Worm (Caenorhabditis elegans) whole organism, mixed stage, embryonic: Measurements from ENCODE around the gene lin-5.

ENCODE experiments used
- lin-32 ChIP-seq: fragments of 200-800 bp; sonication (Bioruptor generic); optimal IDR thresholded peaks from 2 replicates; lab custom pipeline; 2018; ENCODE audit warnings: mild to moderate bottlenecking, missing genetic modification characterization, missing compliant biosample characterization
- lsy-2 ChIP-seq: fragments of 150-350 bp; optimal IDR thresholded peaks from 2 replicates; lab custom pipeline; 2014; ENCODE audit warnings: missing biosample characterization, missing genetic modification characterization
- nhr-12 ChIP-seq: fragments of 150-350 bp; optimal IDR thresholded peaks from 2 replicates; lab custom pipeline; 2014; ENCODE audit warnings: missing biosample characterization, missing genetic modification characterization
- unc-39 ChIP-seq: fragments of 150-350 bp; optimal IDR thresholded peaks from 2 replicates; lab custom pipeline; 2014; ENCODE audit warnings: missing biosample characterization, missing genetic modification characterization

ce11 chrII:7891869-7892615 lies 31.7 kb downstream of the lin-5 start:
- TF ChIP-seq unc-39 (no peak), lin-32 (GFP tag; lab: Kevin White, UChicago) (no peak), nhr-12 (tag; lab: Kevin White, UChicago) (no peak), lsy-2 (tag; lab: Kevin White, UChicago) (peak; percentile 5)
